Fruit fly (Drosophila melanogaster): ENCODE measurements around the gene CG6938.

The CG6938 gene

DNA sequence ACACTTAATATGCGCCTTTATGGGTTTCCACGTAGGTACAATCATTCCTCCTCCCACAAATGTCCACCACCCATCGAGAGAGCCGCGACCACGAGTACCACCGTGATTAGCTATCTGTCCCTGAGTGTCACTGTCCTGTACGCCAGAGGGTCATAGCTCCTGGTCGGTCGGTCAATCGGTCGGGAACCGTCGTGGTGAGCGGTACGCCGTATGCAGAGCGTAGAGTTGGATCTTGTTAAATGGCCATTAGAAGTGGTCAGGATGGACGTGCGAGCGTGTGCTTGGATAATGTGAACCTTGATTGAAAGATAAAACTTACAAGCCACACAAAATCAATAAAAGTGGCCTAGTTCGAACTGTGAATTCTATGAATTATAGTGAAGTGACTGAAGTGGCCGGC is at the start of gene CG6938:
Gene CG6938 (plus strand): TSS at position 301 of the 400 bp plus-strand sequence.
- no peak for TF ChIP-seq CG17801 (GFP tag; optimal IDR thresholded peaks at IDR 0.05; ENCODE audit: partially characterized antibody)

- TF ChIP-seq CG17801 (GFP tag; optimal IDR thresholded peaks at IDR 0.05; ENCODE audit: partially characterized antibody) = no peak
Measured at dm6 chr3L:11937270-11937669, 47.4 kb upstream of the CG6938 start.

DNA sequence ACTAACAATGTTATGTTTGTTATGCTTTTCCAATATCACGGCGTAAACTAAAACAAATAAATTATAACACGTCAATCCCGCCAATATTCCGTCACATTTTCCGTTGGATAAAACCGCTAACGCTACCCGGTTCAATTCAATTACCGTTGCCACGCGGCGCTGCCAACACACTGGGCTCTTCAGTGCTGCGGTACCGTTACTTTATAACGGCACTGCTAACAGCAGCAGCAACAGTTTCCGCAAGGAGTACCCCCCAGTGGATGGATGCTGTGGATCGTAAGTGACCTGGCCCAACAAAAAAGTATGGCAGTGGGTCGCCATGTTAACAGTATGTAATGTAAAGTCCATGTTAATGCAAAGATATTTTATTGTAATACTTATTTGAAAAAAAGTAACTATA is 46.0 kb upstream of the CG6938 start, which contains the start of gene CG44837:
Gene CG44837 (minus strand): TSS at position 157 of the 400 bp plus-strand sequence.
- TF ChIP-seq CG17801 (GFP tag; optimal IDR thresholded peaks at IDR 0.05; ENCODE audit: partially characterized antibody) = no peak

DNA sequence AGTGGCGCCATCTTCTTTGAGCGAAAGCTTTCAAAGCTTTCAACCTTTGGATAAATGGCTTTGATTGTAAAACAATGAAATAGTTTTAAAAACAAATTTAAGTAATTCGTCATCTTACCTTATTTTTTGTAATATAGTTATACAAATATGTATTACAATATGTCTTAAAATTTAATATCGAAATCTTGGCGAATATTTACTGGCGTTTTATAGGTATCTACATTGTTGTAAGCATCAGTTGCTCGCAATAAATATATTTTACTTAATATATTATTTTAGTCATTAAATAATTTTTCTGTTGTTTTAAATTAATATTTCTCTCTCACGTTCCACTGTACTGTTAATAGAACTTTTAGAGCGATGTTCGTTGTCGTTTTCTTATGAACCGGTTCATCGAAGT is 43.1 kb upstream of the CG6938 start, which contains the start of gene Rpt4R:
Gene Rpt4R (plus strand): TSS at position 301 of the 400 bp plus-strand sequence.
- TF ChIP-seq CG17801 (GFP tag; optimal IDR thresholded peaks at IDR 0.05; ENCODE audit: partially characterized antibody) = no peak

- TF ChIP-seq CG17801 (GFP tag; optimal IDR thresholded peaks at IDR 0.05; ENCODE audit: partially characterized antibody) = no peak
Measured at dm6 chr3L:11944752-11945151, 40.0 kb upstream of the CG6938 start, which contains the start of gene CG5883. CG5883 (minus strand) TSS chr3L:11944852.

DNA sequence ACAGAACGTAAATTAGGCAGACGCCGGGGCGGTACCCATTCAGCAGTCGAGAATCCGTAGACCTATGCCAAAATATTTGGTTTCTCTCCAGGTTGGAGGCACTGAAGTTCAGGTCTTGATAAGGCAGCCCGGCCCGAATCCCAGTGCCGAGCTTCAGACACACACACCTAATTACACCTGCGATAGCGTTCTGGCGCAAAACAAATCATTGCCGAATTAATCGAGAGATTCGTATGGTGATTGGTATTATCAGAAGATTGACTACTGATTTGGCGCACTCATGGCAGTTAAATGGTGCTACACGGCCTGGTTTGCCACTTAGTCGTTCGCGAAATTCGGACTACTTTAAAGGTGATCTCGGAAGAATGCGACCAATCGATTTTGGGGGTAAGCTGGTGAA is 37.3 kb upstream of the CG6938 start, which contains the start of gene CG7252:
Gene CG7252 (plus strand): TSS at position 319 of the 400 bp plus-strand sequence.
- no peak for TF ChIP-seq CG17801 (GFP tag; optimal IDR thresholded peaks at IDR 0.05; ENCODE audit: partially characterized antibody)

- TF ChIP-seq CG17801 (GFP tag; optimal IDR thresholded peaks at IDR 0.05; ENCODE audit: partially characterized antibody) = no peak
Measured at dm6 chr3L:11949539-11949938, 35.2 kb upstream of the CG6938 start, which contains the start of gene CG17826. CG17826 (plus strand) TSS chr3L:11949839.

- no peak for TF ChIP-seq CG17801 (GFP tag; optimal IDR thresholded peaks at IDR 0.05; ENCODE audit: partially characterized antibody)
Measured at dm6 chr3L:11953217-11953616, 31.5 kb upstream of the CG6938 start, which contains the start of gene obst-G. obst-G (minus strand) TSS chr3L:11953317.

dm6 chr3L:11953783-11954182 is 30.9 kb upstream of the CG6938 start, which contains the start of gene CG7248:
CG7248 (plus strand) TSS chr3L:11954083.
- no peak for TF ChIP-seq CG17801 (GFP tag; optimal IDR thresholded peaks at IDR 0.05; ENCODE audit: partially characterized antibody)

- no peak for TF ChIP-seq CG17801 (GFP tag; optimal IDR thresholded peaks at IDR 0.05; ENCODE audit: partially characterized antibody)
Measured at dm6 chr3L:11957669-11958333, 26.9 kb upstream of the CG6938 start, which contains the start of the genes CG11570 and CG43294. CG11570 (minus strand) TSS chr3L:11957769. CG43294 (plus strand) TSS chr3L:11958283.

dm6 chr3L:11966104-11966503 is 18.6 kb upstream of the CG6938 start, which contains the start of gene prc:
prc (minus strand) TSS chr3L:11966131.
- no peak for TF ChIP-seq CG17801 (GFP tag; optimal IDR thresholded peaks at IDR 0.05; ENCODE audit: partially characterized antibody)

DNA sequence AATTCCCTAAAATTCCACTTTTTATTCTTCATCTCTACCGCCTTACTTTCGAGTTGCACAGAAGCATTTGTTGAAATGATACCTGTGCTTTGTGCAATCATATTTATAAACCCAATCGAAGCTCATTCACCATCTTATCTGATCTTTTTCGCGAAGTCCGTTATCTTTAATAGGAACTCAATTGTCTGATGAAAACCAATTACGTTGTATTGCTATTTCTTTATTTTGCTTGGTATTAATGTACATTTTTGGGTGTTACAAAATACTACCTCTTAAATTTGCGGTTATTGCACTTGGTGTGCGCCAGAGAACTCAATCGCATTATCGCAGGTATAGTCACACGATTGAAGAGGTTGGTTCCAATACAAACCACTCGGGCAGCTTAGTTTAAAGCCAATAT is 11.8 kb upstream of the CG6938 start, which contains the start of gene Muc68E:
Gene Muc68E (minus strand): TSS at position 101 of the 400 bp plus-strand sequence.
- TF ChIP-seq CG17801 (GFP tag; optimal IDR thresholded peaks at IDR 0.05; ENCODE audit: partially characterized antibody) = no peak

dm6 chr3L:11973690-11974089 is 11.0 kb upstream of the CG6938 start, which contains the start of gene CG42397:
CG42397 (minus strand) TSS chr3L:11973790.
- TF ChIP-seq CG17801 (GFP tag; optimal IDR thresholded peaks at IDR 0.05; ENCODE audit: partially characterized antibody) = no peak

DNA sequence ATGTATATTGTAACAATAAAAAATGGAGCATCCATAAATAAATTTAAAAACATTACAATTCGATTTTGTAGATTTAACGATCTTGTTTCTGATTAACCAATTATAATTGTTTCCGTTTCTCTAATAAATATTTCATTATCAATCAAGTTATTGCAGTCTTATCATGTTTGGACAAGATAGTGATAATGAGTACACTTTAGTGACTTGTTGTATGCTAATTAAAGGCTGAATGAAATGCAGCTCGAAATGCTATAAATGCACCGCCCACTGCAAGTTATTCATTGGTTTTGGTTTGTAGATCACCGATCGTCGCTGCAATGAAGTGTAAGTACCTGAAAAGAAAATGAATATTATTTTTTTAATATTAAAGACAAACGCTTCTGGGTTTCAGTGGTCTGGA is 10.1 kb upstream of the CG6938 start, which contains the start of gene CG14125:
Gene CG14125 (plus strand): TSS at position 301 of the 400 bp plus-strand sequence.
- no peak for TF ChIP-seq CG17801 (GFP tag; optimal IDR thresholded peaks at IDR 0.05; ENCODE audit: partially characterized antibody)

- no peak for TF ChIP-seq CG17801 (GFP tag; optimal IDR thresholded peaks at IDR 0.05; ENCODE audit: partially characterized antibody)
Measured at dm6 chr3L:11975811-11976210, 8.9 kb upstream of the CG6938 start, which contains the start of gene CG43896. CG43896 (plus strand) TSS chr3L:11976111.

dm6 chr3L:11990436-11990835 is 5.7 kb downstream of the CG6938 start, which contains the start of gene CG6931:
CG6931 (plus strand) TSS chr3L:11990736.
- TF ChIP-seq CG17801 (GFP tag; optimal IDR thresholded peaks at IDR 0.05; ENCODE audit: partially characterized antibody) = no peak

Measured in ovary, adult (tissue).